Fruit fly (Drosophila melanogaster): ENCODE measurements around the gene t-cup.

t-cup gene

DNA sequence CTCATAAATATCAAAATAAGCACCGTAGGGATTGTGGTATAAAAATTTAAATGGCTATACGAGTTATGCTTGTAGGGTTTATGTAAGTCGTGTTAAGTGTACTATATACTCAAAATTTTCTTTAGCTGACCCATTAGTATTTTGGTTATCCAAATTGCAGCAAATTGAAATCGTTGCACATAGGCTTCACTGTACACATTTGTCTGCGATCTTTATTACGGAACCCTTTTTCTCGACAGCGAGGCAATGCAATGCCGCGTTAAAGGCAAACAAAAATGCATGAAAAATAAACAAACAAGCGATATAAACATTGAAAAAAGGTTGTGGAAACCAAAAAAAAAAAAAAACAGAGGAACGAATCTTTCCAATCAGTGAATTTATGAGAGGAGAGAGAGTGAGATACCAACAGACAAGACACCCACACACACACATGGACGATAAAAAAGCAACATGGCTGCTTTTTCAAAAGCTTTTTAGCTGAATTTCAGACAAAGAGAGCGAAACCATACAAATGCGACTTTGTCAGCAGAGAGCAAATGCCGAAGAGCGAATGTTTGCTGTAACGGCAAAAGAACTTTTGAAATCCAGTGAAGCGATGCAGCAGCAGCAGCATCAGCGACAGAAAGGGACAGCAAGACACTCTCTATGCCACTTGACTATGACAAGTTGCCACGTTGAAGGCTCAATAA lies 13.1 kb downstream of the t-cup start (continued):
- TF ChIP-seq kni (GFP tag; optimal IDR thresholded peaks at IDR 0.05), result peak; percentile 83
- TF ChIP-seq CG9609 (GFP tag; optimal IDR thresholded peaks at IDR 0.05), result peak; percentile 92
- TF ChIP-seq CG11085 (GFP tag; IDR thresholded peaks at IDR 0.05), result no peak
- TF ChIP-seq Dfd (GFP tag; optimal IDR thresholded peaks at IDR 0.05), result no peak
- TF ChIP-seq nerfin-2 (GFP tag; IDR thresholded peaks at IDR 0.05; ENCODE audit: partially characterized antibody), result no peak
- peak; percentile 66 for TF ChIP-seq D19B (GFP tag; optimal IDR thresholded peaks at IDR 0.05)
- TF ChIP-seq CG16779 (GFP tag; IDR thresholded peaks at IDR 0.05), result peak; percentile 72
- peak; percentile 1 for TF ChIP-seq CG7271 (tag; optimal IDR thresholded peaks at IDR 0.05)
- TF ChIP-seq CG4328 (GFP tag; optimal IDR thresholded peaks at IDR 0.05), result peak; percentile 84
- TF ChIP-seq Blimp-1 (GFP tag; optimal IDR thresholded peaks at IDR 0.05), result peak; percentile 86
- peak; percentile 86 for TF ChIP-seq CG12071 (GFP tag; optimal IDR thresholded peaks at IDR 0.05)
- TF ChIP-seq CG9876 (GFP tag; optimal IDR thresholded peaks at IDR 0.05), result peak; percentile 71
- TF ChIP-seq CG34224 (GFP tag; IDR thresholded peaks at IDR 0.05; ENCODE audit: partially characterized antibody), result no peak
- peak; percentile 91 for TF ChIP-seq lab (GFP tag; optimal IDR thresholded peaks at IDR 0.05)
- peak; percentile 92 for TF ChIP-seq CHES-1-like (GFP tag; optimal IDR thresholded peaks at IDR 0.05)
- peak; percentile 91 for TF ChIP-seq CG17361 (GFP tag; IDR thresholded peaks at IDR 0.05)
- TF ChIP-seq trh (GFP tag; optimal IDR thresholded peaks at IDR 0.05), result no peak
- peak; percentile 85 for TF ChIP-seq repo (GFP tag; optimal IDR thresholded peaks at IDR 0.05)
- TF ChIP-seq lola (GFP tag; optimal IDR thresholded peaks at IDR 0.05), result peak in 1 of 3 experiments; percentile 85
- TF ChIP-seq peb (GFP tag; IDR thresholded peaks at IDR 0.05), result peak; percentile 85
- TF ChIP-seq CG15269 (tag; optimal IDR thresholded peaks at IDR 0.05), result peak; percentile 94
- no peak for TF ChIP-seq Hr39 (optimal IDR thresholded peaks at IDR 0.05)
- peak; percentile 57; the same call in 1 of the 2 replicates for TF ChIP-seq sim (GFP tag; IDR thresholded peaks at IDR 0.05)
- peak; percentile 87 for TF ChIP-seq Bteb2 (GFP tag; optimal IDR thresholded peaks at IDR 0.05)
- peak; percentile 91 for TF ChIP-seq stc (GFP tag; IDR thresholded peaks at IDR 0.05)
- peak; percentile 80 for TF ChIP-seq CG14710 (tag; optimal IDR thresholded peaks at IDR 0.05)
- no peak for TF ChIP-seq tup (GFP tag; optimal IDR thresholded peaks at IDR 0.05)
- no peak for TF ChIP-seq tna (GFP tag; IDR thresholded peaks at IDR 0.05; ENCODE audit: partially characterized antibody)
- no peak for TF ChIP-seq CG16813 (GFP tag; IDR thresholded peaks at IDR 0.05; ENCODE audit: partially characterized antibody)
- peak; percentile 69 for TF ChIP-seq CG6683 (GFP tag; optimal IDR thresholded peaks at IDR 0.05)
- peak; percentile 91 for TF ChIP-seq vvl (GFP tag; IDR thresholded peaks at IDR 0.05)
- TF ChIP-seq Dip2 (GFP tag; IDR thresholded peaks at IDR 0.05), result no peak
- peak; percentile 61 for TF ChIP-seq Dip3 (GFP tag; optimal IDR thresholded peaks at IDR 0.05)
- peak; percentile 82 for TF ChIP-seq Mad (GFP tag; optimal IDR thresholded peaks at IDR 0.05)
- TF ChIP-seq C15 (GFP tag; IDR thresholded peaks at IDR 0.05), result peak; percentile 61; the same call in 1 of the 3 replicates
- peak; percentile 82 for TF ChIP-seq Dad (GFP tag; optimal IDR thresholded peaks at IDR 0.05)
- TF ChIP-seq Vsx1 (GFP tag; optimal IDR thresholded peaks at IDR 0.05), result peak; percentile 43
- TF ChIP-seq vfl (GFP tag; optimal IDR thresholded peaks at IDR 0.05), result peak; percentile 80
- TF ChIP-seq scrt (GFP tag; optimal IDR thresholded peaks at IDR 0.05), result peak; percentile 81
- no peak; the same call in 2 of the 3 replicates for TF ChIP-seq Mrtf (GFP tag; IDR thresholded peaks at IDR 0.05)
- TF ChIP-seq CG11695 (GFP tag; IDR thresholded peaks at IDR 0.05), result peak; percentile 86
- TF ChIP-seq wdn (GFP tag; IDR thresholded peaks at IDR 0.05), result peak; percentile 69
- TF ChIP-seq CG5180 (GFP tag; optimal IDR thresholded peaks at IDR 0.05), result peak; percentile 73
- TF ChIP-seq lmd (GFP tag; IDR thresholded peaks at IDR 0.05), result peak; percentile 90
- TF ChIP-seq CG6254 (GFP tag; optimal IDR thresholded peaks at IDR 0.05), result peak; percentile 81
- TF ChIP-seq CG14014 (GFP tag; IDR thresholded peaks at IDR 0.05), result peak; percentile 88
- peak; percentile 83 for TF ChIP-seq CG9727 (GFP tag; optimal IDR thresholded peaks at IDR 0.05)
- TF ChIP-seq seq (GFP tag; IDR thresholded peaks at IDR 0.05), result peak; percentile 89
- TF ChIP-seq slp2 (GFP tag; optimal IDR thresholded peaks at IDR 0.05), result peak; percentile 81
